Worm (Caenorhabditis elegans) whole organism, L1 larva: ENCODE measurements around the gene C36C9.12.
"Not testable (repeated sequence)": the region's sequence is repeated elsewhere in the genome, so short reads cannot be mapped to it uniquely, and the experiment has no call there.

ENCODE experiments used
- C16A3.4 ChIP-seq: fragments of 150-350 bp; optimal IDR thresholded peaks from 2 replicates; lab custom pipeline; 2014; ENCODE audit warnings: missing biosample characterization, missing genetic modification characterization
- Y116A8C.19 ChIP-seq: sonication (generic microtip); optimal IDR thresholded peaks from 2 replicates; lab custom pipeline; 2016; ENCODE audit warnings: missing compliant biosample characterization, missing genetic modification characterization, borderline replicate concordance
- aha-1 ChIP-seq: fragments of 150-350 bp; optimal IDR thresholded peaks from 2 replicates; lab custom pipeline; 2014; ENCODE audit warnings: missing biosample characterization, missing genetic modification characterization
- aly-2 ChIP-seq: fragments of 150-350 bp; optimal IDR thresholded peaks from 2 replicates; lab custom pipeline; 2014; ENCODE audit warnings: missing biosample characterization, missing genetic modification characterization
- ceh-88 ChIP-seq: fragments of 200-800 bp; sonication (Bioruptor generic); IDR thresholded peaks from 2 replicates; pipeline ENCODE4 v1.3.6; 2022; ENCODE audit warnings: missing genetic modification characterization, missing compliant biosample characterization
- ces-1 ChIP-seq: fragments of 150-350 bp; optimal IDR thresholded peaks from 2 replicates; lab custom pipeline; 2014; ENCODE audit warnings: missing biosample characterization, missing genetic modification reagents, missing genetic modification characterization
- dsc-1 ChIP-seq: sonication (generic microtip); optimal IDR thresholded peaks from 2 replicates; lab custom pipeline; 2016; ENCODE audit warnings: mild to moderate bottlenecking, missing genetic modification characterization, missing compliant biosample characterization
- efl-1 ChIP-seq, 4 experiments: fragments of 150-350 bp; optimal IDR thresholded peaks in 3 of 4; peaks in 1 of 4; 1 replicate in 1 of 4; 2 replicates in 3 of 4; lab custom pipeline; 2014; ENCODE audit warnings: missing biosample characterization in 2 of 4, missing genetic modification characterization in 2 of 4, missing genetic modification reagents in 2 of 4
- egl-27 ChIP-seq, 2 experiments: fragments of 150-350 bp in 1 of 2; sonication (generic microtip); optimal IDR thresholded peaks; 3 replicates each; lab custom pipeline; 2017 to 2018; ENCODE audit warnings: missing biosample characterization in 2 of 2, missing genetic modification characterization in 2 of 2, missing genetic modification reagents in 2 of 2
- elt-3 ChIP-seq, 6 experiments: fragments of 150-350 bp in 1 of 6; sonication (generic microtip); optimal IDR thresholded peaks; 2 replicates each; lab custom pipeline; 2017 to 2018; ENCODE audit warnings: missing biosample characterization in 6 of 6, missing genetic modification characterization in 6 of 6, inconsistent platforms in 1 of 6
- hlh-17 ChIP-seq: fragments of 200-800 bp; sonication (Bioruptor generic); optimal IDR thresholded peaks from 2 replicates; lab custom pipeline; 2018; ENCODE audit warnings: missing genetic modification characterization, mild to moderate bottlenecking, missing compliant biosample characterization, moderate library complexity, borderline replicate concordance
- jun-1 ChIP-seq: fragments of 150-350 bp; optimal IDR thresholded peaks from 2 replicates; lab custom pipeline; 2014; ENCODE audit warnings: missing biosample characterization, missing genetic modification reagents, missing genetic modification characterization
- lin-13 ChIP-seq: fragments of 150-350 bp; optimal IDR thresholded peaks from 2 replicates; lab custom pipeline; 2014; ENCODE audit warnings: missing biosample characterization, missing genetic modification reagents, missing genetic modification characterization
- lin-15B ChIP-seq: fragments of 150-350 bp; sonication (generic microtip); optimal IDR thresholded peaks from 3 replicates; lab custom pipeline; 2014; ENCODE audit warnings: missing biosample characterization, missing genetic modification characterization
- lin-35 ChIP-seq, 2 experiments: fragments of 150-350 bp; optimal IDR thresholded peaks; 2 replicates each; lab custom pipeline; 2014; ENCODE audit warnings: missing biosample characterization in 2 of 2, missing genetic modification characterization in 2 of 2, missing genetic modification reagents in 2 of 2
- lin-39 ChIP-seq: fragments of 150-350 bp; optimal IDR thresholded peaks from 2 replicates; lab custom pipeline; 2014; ENCODE audit warnings: missing biosample characterization, missing genetic modification reagents, missing genetic modification characterization
- mdl-1 ChIP-seq, 2 experiments: fragments of 150-350 bp; optimal IDR thresholded peaks; 2 replicates each; lab custom pipeline; 2014 to 2017; ENCODE audit warnings: missing biosample characterization in 2 of 2, missing genetic modification characterization in 2 of 2, inconsistent platforms in 1 of 2
- nhr-11 ChIP-seq: fragments of 150-350 bp; optimal IDR thresholded peaks from 2 replicates; lab custom pipeline; 2014; ENCODE audit warnings: missing biosample characterization, missing genetic modification characterization
- nhr-12 ChIP-seq: sonication (generic microtip); optimal IDR thresholded peaks from 2 replicates; lab custom pipeline; 2017; ENCODE audit warnings: missing biosample characterization, missing genetic modification characterization
- nhr-237 ChIP-seq: fragments of 150-350 bp; optimal IDR thresholded peaks from 2 replicates; lab custom pipeline; 2014; ENCODE audit warnings: missing biosample characterization, missing genetic modification characterization
- nhr-47 ChIP-seq: sonication (generic microtip); optimal IDR thresholded peaks from 2 replicates; lab custom pipeline; 2016; ENCODE audit warnings: mild to moderate bottlenecking, missing genetic modification characterization, moderate library complexity, missing compliant biosample characterization
- nhr-77 ChIP-seq: fragments of 150-350 bp; optimal IDR thresholded peaks from 2 replicates; lab custom pipeline; 2014; ENCODE audit warnings: missing biosample characterization, missing genetic modification characterization
- nhr-85 ChIP-seq: sonication (generic microtip); peaks from one replicate; lab custom pipeline; 2016; ENCODE audit warnings: missing genetic modification characterization, inconsistent platforms, missing compliant biosample characterization
- nhr-90 ChIP-seq: sonication (generic microtip); optimal IDR thresholded peaks from 2 replicates; lab custom pipeline; 2016; ENCODE audit warnings: mild to moderate bottlenecking, missing genetic modification characterization, missing compliant biosample characterization; ENCODE audit not compliant: poor library complexity
- rnt-1 ChIP-seq: sonication (generic microtip); optimal IDR thresholded peaks from 2 replicates; lab custom pipeline; 2016; ENCODE audit warnings: mild to moderate bottlenecking, missing genetic modification characterization, moderate library complexity, missing compliant biosample characterization
- snpc-4 ChIP-seq: fragments of 150-350 bp; optimal IDR thresholded peaks from 2 replicates; lab custom pipeline; 2014; ENCODE audit warnings: missing biosample characterization, missing genetic modification characterization
- sptf-1 ChIP-seq: fragments of 150-350 bp; optimal IDR thresholded peaks from 2 replicates; lab custom pipeline; 2014; ENCODE audit warnings: missing biosample characterization, missing genetic modification characterization
- tlp-1 ChIP-seq: fragments of 150-350 bp; optimal IDR thresholded peaks from 2 replicates; lab custom pipeline; 2014; ENCODE audit warnings: missing biosample characterization, missing genetic modification characterization
- unc-30 ChIP-seq: sonication (generic microtip); optimal IDR thresholded peaks from 2 replicates; lab custom pipeline; 2017; ENCODE audit warnings: missing biosample characterization, missing genetic modification characterization
- unc-62 ChIP-seq: fragments of 150-350 bp; optimal IDR thresholded peaks from 2 replicates; lab custom pipeline; 2014; ENCODE audit warnings: missing biosample characterization, missing genetic modification reagents, missing genetic modification characterization
- unc-98 ChIP-seq: fragments of 200-800 bp; sonication (Bioruptor generic); IDR thresholded peaks from 2 replicates; pipeline ENCODE4 v1.3.6; 2022; ENCODE audit warnings: missing genetic modification characterization, missing compliant biosample characterization
- zag-1 ChIP-seq: fragments of 150-350 bp; optimal IDR thresholded peaks from 2 replicates; lab custom pipeline; 2014; ENCODE audit warnings: missing biosample characterization, missing genetic modification characterization
- zip-4 ChIP-seq: fragments of 200-800 bp; sonication (Bioruptor generic); optimal IDR thresholded peaks from 2 replicates; lab custom pipeline; 2018; ENCODE audit warnings: mild to moderate bottlenecking, missing genetic modification characterization, moderate library complexity, missing compliant biosample characterization
- ztf-11 ChIP-seq, 2 experiments: sonication (generic microtip); optimal IDR thresholded peaks; 2 replicates each; lab custom pipeline; 2016 to 2017; ENCODE audit warnings: missing genetic modification characterization in 2 of 2, missing biosample characterization in 1 of 2, missing compliant biosample characterization in 1 of 2
- ztf-4 ChIP-seq: fragments of 150-350 bp; optimal IDR thresholded peaks from 2 replicates; lab custom pipeline; 2014; ENCODE audit warnings: missing biosample characterization, missing genetic modification characterization

C36C9.12 gene

ce11 chrX:1703840-1704239, 13.9 kb upstream of the C36C9.12 start, which contains the start of gene C36C9.5:
C36C9.5 (minus strand) TSS chrX:1703940.
- TF ChIP-seq rnt-1 (tag; lab: Kevin White, UChicago) (no peak), mdl-1 (tag; optimal IDR thresholded peaks at IDR 0.05; lab: Kevin White, UChicago) (no peak), nhr-12 (no peak), nhr-77 (tag; lab: Kevin White, UChicago) (no peak), unc-62 (GFP tag; lab: Kevin White, UChicago) (no peak), elt-3 (tag; optimal IDR thresholded peaks at IDR 0.05; lab: Kevin White, UChicago) (no peak), jun-1 (tag; lab: Kevin White, UChicago) (no peak), C16A3.4 (tag; lab: Kevin White, UChicago) (no peak), nhr-11 (tag; lab: Kevin White, UChicago) (no peak), dsc-1 (tag; lab: Kevin White, UChicago) (no peak), lin-39 (tag; lab: Kevin White, UChicago) (no peak), lin-15B (no peak)

- TF ChIP-seq efl-1 (optimal IDR thresholded peaks at IDR 0.05; lab: Kevin White, UChicago), result no peak
- TF ChIP-seq efl-1 (GFP tag; optimal IDR thresholded peaks at IDR 0.05 in 1 of 2; lab: Kevin White, UChicago), result no peak
- TF ChIP-seq nhr-237, result no peak
- TF ChIP-seq lin-15B, result no peak
- no peak for TF ChIP-seq snpc-4 (tag; lab: Kevin White, UChicago)
- no peak for TF ChIP-seq mdl-1 (tag; optimal IDR thresholded peaks at IDR 0.05; lab: Kevin White, UChicago)
- no peak for TF ChIP-seq lin-13 (GFP tag; lab: Kevin White, UChicago)
These were observed 13.2 kb upstream of the C36C9.12 start for ce11 chrX:1703049-1703448.

ce11 chrX:1698476-1698875, 8.6 kb upstream of the C36C9.12 start:
- no peak for TF ChIP-seq lin-39 (tag; lab: Kevin White, UChicago)
- TF ChIP-seq sptf-1, result no peak
- TF ChIP-seq efl-1 (optimal IDR thresholded peaks at IDR 0.05; lab: Kevin White, UChicago), result no peak
- TF ChIP-seq efl-1 (GFP tag; optimal IDR thresholded peaks at IDR 0.05 in 1 of 2; lab: Kevin White, UChicago), result no peak
- TF ChIP-seq mdl-1 (tag; optimal IDR thresholded peaks at IDR 0.05; lab: Kevin White, UChicago), result no peak
- TF ChIP-seq zag-1, result no peak
- no peak for TF ChIP-seq ztf-11 (tag; optimal IDR thresholded peaks at IDR 0.05; lab: Kevin White, UChicago)
- TF ChIP-seq unc-30 (tag; lab: Kevin White, UChicago), result no peak
- TF ChIP-seq aha-1 (tag; lab: Kevin White, UChicago), result no peak
- no peak for TF ChIP-seq nhr-85 (tag; lab: Kevin White, UChicago)
- TF ChIP-seq lin-35 (GFP tag; optimal IDR thresholded peaks at IDR 0.05; lab: Kevin White, UChicago), result no peak
- TF ChIP-seq Y116A8C.19, result no peak
- TF ChIP-seq ceh-88, result no peak
- TF ChIP-seq elt-3 (tag; optimal IDR thresholded peaks at IDR 0.05; lab: Kevin White, UChicago), result no peak
- TF ChIP-seq unc-98 (GFP tag; lab: Robert Waterston, UW), result no peak
- TF ChIP-seq egl-27 (tag; optimal IDR thresholded peaks at IDR 0.05; lab: Kevin White, UChicago), result no peak
- TF ChIP-seq ces-1 (GFP tag; lab: Kevin White, UChicago), result no peak

- not testable (repeated sequence) for TF ChIP-seq ztf-4 (tag; lab: Kevin White, UChicago); zip-4; tlp-1 (tag; lab: Kevin White, UChicago)
These were observed 7.0 kb upstream of the C36C9.12 start, which contains the start of gene C36C9.4 for ce11 chrX:1696879-1697278. C36C9.4 (minus strand) TSS chrX:1696979.

ce11 chrX:1690894-1691293, 998 bp upstream of the C36C9.12 start, which contains the start of gene C36C9.6:
C36C9.6 (minus strand) TSS chrX:1690994.
- TF ChIP-seq nhr-47 (tag; lab: Kevin White, UChicago); lin-35 (GFP tag; optimal IDR thresholded peaks at IDR 0.05; lab: Kevin White, UChicago); jun-1 (tag; lab: Kevin White, UChicago): not testable (repeated sequence)

- TF ChIP-seq hlh-17 (GFP tag; lab: Kevin White, UChicago); nhr-90 (tag; lab: Kevin White, UChicago); aly-2 (tag; lab: Kevin White, UChicago): not testable (repeated sequence)
- TF ChIP-seq, all 84 proteins: peak for 0; not testable (repeated sequence) for 84
These were observed 2.8 kb downstream of the C36C9.12 start, which contains the start of gene C36C9.11 for ce11 chrX:1687079-1687478. C36C9.11 (plus strand) TSS chrX:1687379.
